Fruit fly (Drosophila melanogaster): ENCODE data around the gene CG7781.

CG7781 gene

dm6 chr2L:8361204-8361952 is 36.2 kb upstream of the CG7781 start:
- TF ChIP-seq usp (GFP tag; optimal IDR thresholded peaks at IDR 0.05) = no peak
- no peak for TF ChIP-seq EcR (GFP tag; optimal IDR thresholded peaks at IDR 0.05)
- no peak for TF ChIP-seq pan (optimal IDR thresholded peaks at IDR 0.05)
- TF ChIP-seq psq (optimal IDR thresholded peaks at IDR 0.05) = no peak
- no peak for TF ChIP-seq Dll (optimal IDR thresholded peaks at IDR 0.05)
- TF ChIP-seq CG8478 (optimal IDR thresholded peaks at IDR 0.05) = no peak

dm6 chr2L:8355419-8355818 is 30.2 kb upstream of the CG7781 start:
- no peak for TF ChIP-seq pan (optimal IDR thresholded peaks at IDR 0.05)
- no peak for TF ChIP-seq psq (optimal IDR thresholded peaks at IDR 0.05)
- TF ChIP-seq CG8478 (optimal IDR thresholded peaks at IDR 0.05) = no peak
- TF ChIP-seq EcR (GFP tag; optimal IDR thresholded peaks at IDR 0.05) = no peak
- no peak for TF ChIP-seq Dll (optimal IDR thresholded peaks at IDR 0.05)
- no peak for TF ChIP-seq usp (GFP tag; optimal IDR thresholded peaks at IDR 0.05)

dm6 chr2L:8351864-8352263 is 26.7 kb upstream of the CG7781 start, which contains the start of gene Mur29B:
Gene Mur29B (plus strand): TSS chr2L:8352187.
- TF ChIP-seq pan (optimal IDR thresholded peaks at IDR 0.05) = no peak
- TF ChIP-seq psq (optimal IDR thresholded peaks at IDR 0.05) = no peak
- TF ChIP-seq CG8478 (optimal IDR thresholded peaks at IDR 0.05) = no peak
- TF ChIP-seq EcR (GFP tag; optimal IDR thresholded peaks at IDR 0.05) = no peak
- no peak for TF ChIP-seq usp (GFP tag; optimal IDR thresholded peaks at IDR 0.05)
- TF ChIP-seq Dll (optimal IDR thresholded peaks at IDR 0.05) = no peak

dm6 chr2L:8351333-8351732 is 26.1 kb upstream of the CG7781 start:
- no peak for TF ChIP-seq pan (optimal IDR thresholded peaks at IDR 0.05)
- no peak for TF ChIP-seq CG8478 (optimal IDR thresholded peaks at IDR 0.05)
- TF ChIP-seq Dll (optimal IDR thresholded peaks at IDR 0.05) = no peak
- no peak for TF ChIP-seq usp (GFP tag; optimal IDR thresholded peaks at IDR 0.05)
- TF ChIP-seq EcR (GFP tag; optimal IDR thresholded peaks at IDR 0.05) = no peak
- no peak for TF ChIP-seq psq (optimal IDR thresholded peaks at IDR 0.05)

dm6 chr2L:8350560-8351171 is 25.5 kb upstream of the CG7781 start:
- TF ChIP-seq psq (optimal IDR thresholded peaks at IDR 0.05) (no peak), CG8478 (optimal IDR thresholded peaks at IDR 0.05) (no peak), pan (optimal IDR thresholded peaks at IDR 0.05) (no peak), EcR (GFP tag; optimal IDR thresholded peaks at IDR 0.05) (no peak), Dll (optimal IDR thresholded peaks at IDR 0.05) (no peak), usp (GFP tag; optimal IDR thresholded peaks at IDR 0.05) (no peak)

dm6 chr2L:8346260-8346659 is 21.1 kb upstream of the CG7781 start, which contains the start of gene CG7778:
Gene CG7778 (plus strand): TSS chr2L:8346620.
- no peak for TF ChIP-seq Dll (optimal IDR thresholded peaks at IDR 0.05)
- no peak for TF ChIP-seq pan (optimal IDR thresholded peaks at IDR 0.05)
- TF ChIP-seq psq (optimal IDR thresholded peaks at IDR 0.05) = no peak
- TF ChIP-seq usp (GFP tag; optimal IDR thresholded peaks at IDR 0.05) = no peak
- TF ChIP-seq EcR (GFP tag; optimal IDR thresholded peaks at IDR 0.05) = no peak
- no peak for TF ChIP-seq CG8478 (optimal IDR thresholded peaks at IDR 0.05)

- no peak for TF ChIP-seq CG8478 (optimal IDR thresholded peaks at IDR 0.05)
- no peak for TF ChIP-seq pan (optimal IDR thresholded peaks at IDR 0.05)
- no peak for TF ChIP-seq psq (optimal IDR thresholded peaks at IDR 0.05)
- no peak for TF ChIP-seq usp (GFP tag; optimal IDR thresholded peaks at IDR 0.05)
- no peak for TF ChIP-seq EcR (GFP tag; optimal IDR thresholded peaks at IDR 0.05)
- TF ChIP-seq Dll (optimal IDR thresholded peaks at IDR 0.05) = no peak
These were observed 19.3 kb upstream of the CG7781 start for dm6 chr2L:8344536-8344935.

dm6 chr2L:8342395-8342794 is 17.2 kb upstream of the CG7781 start, which contains the start of gene CG14273:
Gene CG14273 (plus strand): TSS chr2L:8342695.
- TF ChIP-seq Dll (optimal IDR thresholded peaks at IDR 0.05) (no peak), CG8478 (optimal IDR thresholded peaks at IDR 0.05) (no peak), psq (optimal IDR thresholded peaks at IDR 0.05) (no peak)

- TF ChIP-seq psq (optimal IDR thresholded peaks at IDR 0.05) = no peak
- no peak for TF ChIP-seq Dll (optimal IDR thresholded peaks at IDR 0.05)
- no peak for TF ChIP-seq pan (optimal IDR thresholded peaks at IDR 0.05)
- TF ChIP-seq EcR (GFP tag; optimal IDR thresholded peaks at IDR 0.05) = no peak
- TF ChIP-seq CG8478 (optimal IDR thresholded peaks at IDR 0.05) = no peak
- no peak for TF ChIP-seq usp (GFP tag; optimal IDR thresholded peaks at IDR 0.05)
These were observed 14.6 kb upstream of the CG7781 start for dm6 chr2L:8339751-8340349.

dm6 chr2L:8338039-8338438 is 12.8 kb upstream of the CG7781 start, which contains the start of gene witty:
Gene witty (plus strand): TSS chr2L:8338287.
- TF ChIP-seq pan (optimal IDR thresholded peaks at IDR 0.05) (no peak), Dll (optimal IDR thresholded peaks at IDR 0.05) (no peak), psq (optimal IDR thresholded peaks at IDR 0.05) (no peak), EcR (GFP tag; optimal IDR thresholded peaks at IDR 0.05) (no peak), usp (GFP tag; optimal IDR thresholded peaks at IDR 0.05) (no peak), CG8478 (optimal IDR thresholded peaks at IDR 0.05) (no peak)

- TF ChIP-seq CG8478 (optimal IDR thresholded peaks at IDR 0.05) (no peak), EcR (GFP tag; optimal IDR thresholded peaks at IDR 0.05) (no peak), psq (optimal IDR thresholded peaks at IDR 0.05) (no peak), Dll (optimal IDR thresholded peaks at IDR 0.05) (no peak)
These were observed 9.5 kb upstream of the CG7781 start for dm6 chr2L:8334705-8335104.

dm6 chr2L:8333624-8334023 is 8.4 kb upstream of the CG7781 start:
- no peak for TF ChIP-seq CG8478 (optimal IDR thresholded peaks at IDR 0.05)
- TF ChIP-seq pan (optimal IDR thresholded peaks at IDR 0.05) = no peak
- no peak for TF ChIP-seq EcR (GFP tag; optimal IDR thresholded peaks at IDR 0.05)
- TF ChIP-seq Dll (optimal IDR thresholded peaks at IDR 0.05) = no peak
- no peak for TF ChIP-seq usp (GFP tag; optimal IDR thresholded peaks at IDR 0.05)

Data from whole organism.